Worm (Caenorhabditis elegans) whole organism, midembryonic: ENCODE data around the gene F59A6.13.
A peak's percentile ranks its signal among the peaks of the same experiment; 100 is the strongest.

ENCODE experiments used
- T22C8.4 ChIP-seq: fragments of 200-800 bp; sonication (Bioruptor generic); IDR thresholded peaks from 2 replicates; pipeline ENCODE4 v1.3.6; 2022; ENCODE audit warnings: missing genetic modification characterization, missing compliant biosample characterization
- cog-1 ChIP-seq: sonication (generic microtip); optimal IDR thresholded peaks from 2 replicates; lab custom pipeline; 2016; ENCODE audit warnings: missing genetic modification characterization, missing compliant biosample characterization
- flt-1 ChIP-seq: fragments of 200-800 bp; sonication (Bioruptor generic); IDR thresholded peaks from 2 replicates; pipeline ENCODE4 v1.3.6; 2022; ENCODE audit warnings: missing genetic modification characterization, missing compliant biosample characterization
- klf-2 ChIP-seq: fragments of 200-800 bp; sonication (Bioruptor generic); conservative IDR thresholded peaks from 2 replicates; pipeline ENCODE4 v1.3.6; 2022; ENCODE audit warnings: missing genetic modification reagents, missing genetic modification characterization, missing compliant biosample characterization
- med-1 ChIP-seq: sonication (generic microtip); optimal IDR thresholded peaks from 2 replicates; lab custom pipeline; 2017; ENCODE audit warnings: missing genetic modification characterization, mild to moderate bottlenecking, missing compliant biosample characterization, antibody characterized with exemption, missing genetic modification reagents; ENCODE audit not compliant: insufficient read depth
- ref-1 ChIP-seq: fragments of 200-800 bp; sonication (Bioruptor generic); conservative IDR thresholded peaks from 2 replicates; pipeline ENCODE4 v1.3.6; 2022; ENCODE audit warnings: missing genetic modification reagents, missing genetic modification characterization, missing compliant biosample characterization
- tab-1 ChIP-seq: fragments of 200-800 bp; sonication (Bioruptor generic); IDR thresholded peaks from 2 replicates; pipeline ENCODE4 v1.3.6; 2022; ENCODE audit warnings: missing genetic modification characterization, missing compliant biosample characterization
- ztf-23 ChIP-seq: fragments of 200-800 bp; sonication (Bioruptor generic); IDR thresholded peaks from 2 replicates; pipeline ENCODE4 v1.3.6; 2022; ENCODE audit warnings: missing genetic modification reagents, missing genetic modification characterization, missing compliant biosample characterization
- ztf-29 ChIP-seq: fragments of 200-800 bp; sonication (Bioruptor generic); IDR thresholded peaks from 2 replicates; pipeline ENCODE4 v1.3.6; 2022; ENCODE audit warnings: missing genetic modification reagents, missing genetic modification characterization, missing compliant biosample characterization

Gene F59A6.13

ce11 chrII:5011978-5012377 is 10.6 kb upstream of the F59A6.13 start, which contains the start of gene F59A6.12:
TSS of gene F59A6.12 (minus strand) at chrII:5012078.
- TF ChIP-seq flt-1 (GFP tag; lab: Robert Waterston, UW) (no peak), cog-1 (tag; lab: Kevin White, UChicago) (no peak), ref-1 (no peak), klf-2 (GFP tag; lab: Robert Waterston, UW) (no peak), ztf-29 (GFP tag; lab: Robert Waterston, UW) (no peak), T22C8.4 (GFP tag; lab: Robert Waterston, UW) (no peak), tab-1 (GFP tag; lab: Robert Waterston, UW) (no peak), med-1 (GFP tag; lab: Kevin White, UChicago) (no peak)

- TF ChIP-seq klf-2 (GFP tag; lab: Robert Waterston, UW) (no peak), ref-1 (no peak), flt-1 (GFP tag; lab: Robert Waterston, UW) (no peak), cog-1 (tag; lab: Kevin White, UChicago) (no peak), tab-1 (GFP tag; lab: Robert Waterston, UW) (no peak), T22C8.4 (GFP tag; lab: Robert Waterston, UW) (no peak), ztf-29 (GFP tag; lab: Robert Waterston, UW) (no peak), ztf-23 (GFP tag; lab: Robert Waterston, UW) (no peak), med-1 (GFP tag; lab: Kevin White, UChicago) (no peak)
Measured at ce11 chrII:5014399-5014798, 8.2 kb upstream of the F59A6.13 start, which contains the start of gene F59A6.2. TSS of gene F59A6.2 (plus strand) at chrII:5014699.

DNA sequence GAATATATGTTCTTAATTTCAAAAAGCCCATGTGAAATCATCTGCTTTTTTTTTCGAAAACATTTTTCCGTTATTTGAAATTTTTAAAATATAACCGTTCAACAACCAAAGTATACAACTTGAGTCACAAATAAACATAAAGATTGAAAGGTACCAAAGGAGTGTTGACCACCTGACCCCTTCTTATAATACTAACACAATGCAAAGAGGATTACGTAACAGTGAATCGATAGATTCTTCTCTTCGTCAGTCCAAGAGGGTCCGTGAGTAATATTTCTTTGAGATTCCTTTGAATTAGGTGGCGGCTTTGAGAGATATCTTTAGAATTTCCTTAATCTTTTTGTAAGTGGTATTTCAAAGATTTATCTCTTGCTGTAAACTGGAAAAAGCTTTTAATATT is 6.5 kb upstream of the F59A6.13 start:
- TF ChIP-seq klf-2 (GFP tag; lab: Robert Waterston, UW) (no peak), tab-1 (GFP tag; lab: Robert Waterston, UW) (no peak), cog-1 (tag; lab: Kevin White, UChicago) (no peak), med-1 (GFP tag; lab: Kevin White, UChicago) (no peak), ref-1 (no peak), ztf-23 (GFP tag; lab: Robert Waterston, UW) (no peak), T22C8.4 (GFP tag; lab: Robert Waterston, UW) (no peak), flt-1 (GFP tag; lab: Robert Waterston, UW) (no peak), ztf-29 (GFP tag; lab: Robert Waterston, UW) (no peak)

DNA sequence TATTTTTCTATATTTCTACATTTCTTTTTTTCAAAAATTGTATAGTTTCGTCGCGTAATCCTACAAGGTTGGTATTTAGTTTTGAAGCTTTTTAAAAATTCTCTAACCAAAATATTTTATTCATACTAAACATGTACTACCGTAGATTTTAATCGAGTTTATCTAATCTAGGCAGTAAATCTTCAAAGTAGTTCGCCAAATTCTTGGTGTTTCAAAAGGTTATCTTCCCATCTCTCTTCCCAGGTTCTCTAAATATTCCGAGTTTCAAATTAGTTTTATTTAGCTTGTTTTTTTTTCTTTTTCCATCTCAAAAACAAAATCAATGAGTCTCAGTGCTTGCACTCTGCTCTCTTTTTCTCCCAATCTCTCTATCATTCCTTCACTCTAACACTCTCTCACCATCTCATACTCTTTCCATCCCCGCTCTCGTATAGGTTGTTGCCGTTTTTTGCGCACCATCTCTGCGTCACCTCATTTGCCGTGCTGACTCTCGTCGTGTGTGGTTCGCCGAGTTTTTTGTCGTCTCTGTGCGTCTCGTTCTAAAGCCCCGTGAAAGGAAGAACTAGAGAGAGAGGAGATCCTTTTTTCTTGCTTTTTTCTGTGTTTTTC is 5.5 kb upstream of the F59A6.13 start:
- no peak for TF ChIP-seq med-1 (GFP tag; lab: Kevin White, UChicago)
- TF ChIP-seq ztf-29 (GFP tag; lab: Robert Waterston, UW) = 0 out of 2 replicates have a peak, but pooled peaks have one; percentile 19

DNA sequence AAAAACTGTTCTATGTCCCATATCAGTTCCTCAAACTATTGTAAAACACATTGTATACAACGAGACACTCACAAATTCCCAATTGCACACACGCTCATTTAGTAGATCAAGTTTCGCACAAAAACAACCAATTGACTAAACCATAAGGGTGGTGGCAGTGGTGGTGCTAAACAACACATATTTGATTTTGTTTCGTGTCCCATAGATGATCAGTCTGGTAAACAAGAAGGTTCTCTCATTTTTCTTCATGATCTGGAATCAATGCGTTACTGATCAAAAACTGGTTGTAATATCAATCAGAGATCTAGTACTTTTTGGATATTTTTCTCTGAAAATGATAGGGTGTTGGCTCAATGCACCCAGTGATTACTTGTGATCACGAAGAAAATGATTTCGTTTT is 4.0 kb upstream of the F59A6.13 start:
- TF ChIP-seq ztf-23 (GFP tag; lab: Robert Waterston, UW) (no peak), ref-1 (no peak), tab-1 (GFP tag; lab: Robert Waterston, UW) (no peak), med-1 (GFP tag; lab: Kevin White, UChicago) (no peak), klf-2 (GFP tag; lab: Robert Waterston, UW) (no peak), cog-1 (tag; lab: Kevin White, UChicago) (no peak), flt-1 (GFP tag; lab: Robert Waterston, UW) (no peak), ztf-29 (GFP tag; lab: Robert Waterston, UW) (no peak), T22C8.4 (GFP tag; lab: Robert Waterston, UW) (no peak)

DNA sequence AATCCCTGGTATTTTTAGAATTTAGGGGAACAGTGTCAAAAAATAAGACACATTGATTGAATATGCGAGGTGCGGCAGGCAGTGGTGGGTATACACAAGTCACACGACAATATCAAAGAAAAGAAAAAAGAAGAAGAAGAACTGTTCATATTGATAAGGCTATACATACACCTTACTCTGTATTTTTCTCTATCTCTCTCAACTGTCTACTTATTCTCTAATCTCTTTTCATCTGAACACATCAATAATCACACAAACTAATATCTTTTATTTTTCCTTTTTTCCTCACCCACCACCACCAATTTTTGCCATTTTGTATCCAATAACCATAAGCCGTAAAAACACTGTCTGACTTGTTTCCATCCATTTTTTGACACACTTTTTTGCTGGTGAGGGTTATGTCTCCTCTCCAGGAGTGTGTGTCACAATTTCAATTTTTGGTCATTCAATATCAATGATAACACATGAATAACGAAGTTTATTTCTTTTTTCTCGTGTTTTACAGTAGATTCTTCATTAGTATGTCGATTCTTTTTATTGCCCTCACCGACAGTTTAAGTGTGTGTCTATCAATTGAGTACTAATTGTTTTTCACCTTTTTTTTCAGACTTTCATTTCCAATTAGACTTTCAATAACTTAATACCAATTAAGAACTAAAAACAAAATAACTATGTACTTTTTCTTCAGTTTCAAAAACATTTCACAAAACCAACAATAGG is 3.1 kb upstream of the F59A6.13 start:
- no peak for TF ChIP-seq ztf-23 (GFP tag; lab: Robert Waterston, UW)
- no peak for TF ChIP-seq T22C8.4 (GFP tag; lab: Robert Waterston, UW)
- TF ChIP-seq ztf-29 (GFP tag; lab: Robert Waterston, UW) = no peak
- TF ChIP-seq med-1 (GFP tag; lab: Kevin White, UChicago) = no peak
- TF ChIP-seq ref-1 = no peak
- TF ChIP-seq cog-1 (tag; lab: Kevin White, UChicago) = no peak
- TF ChIP-seq klf-2 (GFP tag; lab: Robert Waterston, UW) = no peak
- TF ChIP-seq flt-1 (GFP tag; lab: Robert Waterston, UW) = no peak
- TF ChIP-seq tab-1 (GFP tag; lab: Robert Waterston, UW) = no peak

ce11 chrII:5020513-5021081 is 2.0 kb upstream of the F59A6.13 start:
- TF ChIP-seq cog-1 (tag; lab: Kevin White, UChicago) = no peak
- TF ChIP-seq tab-1 (GFP tag; lab: Robert Waterston, UW) = no peak

ce11 chrII:5021518-5021917 is 1.1 kb upstream of the F59A6.13 start:
- no peak for TF ChIP-seq ztf-23 (GFP tag; lab: Robert Waterston, UW)
- no peak for TF ChIP-seq ztf-29 (GFP tag; lab: Robert Waterston, UW)
- TF ChIP-seq tab-1 (GFP tag; lab: Robert Waterston, UW) = no peak
- no peak for TF ChIP-seq T22C8.4 (GFP tag; lab: Robert Waterston, UW)
- TF ChIP-seq ref-1 = no peak
- no peak for TF ChIP-seq cog-1 (tag; lab: Kevin White, UChicago)
- TF ChIP-seq flt-1 (GFP tag; lab: Robert Waterston, UW) = no peak
- TF ChIP-seq klf-2 (GFP tag; lab: Robert Waterston, UW) = no peak
- no peak for TF ChIP-seq med-1 (GFP tag; lab: Kevin White, UChicago)

- no peak for TF ChIP-seq ref-1
- TF ChIP-seq T22C8.4 (GFP tag; lab: Robert Waterston, UW) = no peak
Measured at ce11 chrII:5027952-5028351, 5.3 kb downstream of the F59A6.13 start.
